Fruit fly (Drosophila melanogaster) whole organism, embryonic: Measurements from ENCODE around the gene CG3008.

Experiments
- Ada2b ChIP-seq: fragments of 200-800 bp; sonication (Bioruptor generic); IDR thresholded peaks from 2 replicates; pipeline ENCODE4 v1.3.6; 2022; ENCODE audit warnings: missing biosample characterization, missing genetic modification characterization
- B-H2 ChIP-seq: fragments of 200-800 bp; sonication (Bioruptor generic); optimal IDR thresholded peaks from 2 replicates; lab custom pipeline; 2018; ENCODE audit warnings: missing biosample characterization, mild to moderate bottlenecking, missing genetic modification characterization
- BEAF-32 ChIP-seq: fragments of 200-800 bp; sonication (Bioruptor generic); optimal IDR thresholded peaks from 3 replicates; lab custom pipeline; 2017; ENCODE audit warnings: missing biosample characterization, missing genetic modification characterization, mild to moderate bottlenecking, moderate library complexity, missing genetic modification reagents
- Blimp-1 ChIP-seq: fragments of 200-800 bp; sonication (Bioruptor generic); optimal IDR thresholded peaks from 3 replicates; lab custom pipeline; 2018; ENCODE audit warnings: missing biosample characterization, missing genetic modification characterization, mild to moderate bottlenecking, moderate library complexity, missing genetic modification reagents
- CG10654 ChIP-seq: fragments of 200-800 bp; sonication (Bioruptor generic); optimal IDR thresholded peaks from 2 replicates; lab custom pipeline; 2016; ENCODE audit warnings: missing biosample characterization, missing genetic modification characterization
- CG11723 ChIP-seq: fragments of 200-800 bp; sonication (Bioruptor generic); optimal IDR thresholded peaks from 2 replicates; lab custom pipeline; 2017; ENCODE audit warnings: missing biosample characterization, mild to moderate bottlenecking, missing genetic modification characterization
- CG12391 ChIP-seq: fragments of 200-800 bp; sonication (Bioruptor generic); optimal IDR thresholded peaks from 3 replicates; lab custom pipeline; 2018; ENCODE audit warnings: missing biosample characterization, mild to moderate bottlenecking, missing genetic modification characterization, moderate library complexity
- CG14710 ChIP-seq: fragments of 200-800 bp; sonication (Bioruptor generic); optimal IDR thresholded peaks from 3 replicates; lab custom pipeline; 2019; ENCODE audit warnings: missing biosample characterization, mild to moderate bottlenecking, missing genetic modification characterization, moderate library complexity
- CG14965 ChIP-seq: fragments of 200-800 bp; sonication (Bioruptor generic); optimal IDR thresholded peaks from 2 replicates; lab custom pipeline; 2016; ENCODE audit warnings: missing biosample characterization, missing genetic modification characterization, borderline replicate concordance
- CG1603 ChIP-seq: fragments of 200-800 bp; sonication (Bioruptor generic); optimal IDR thresholded peaks from 2 replicates; lab custom pipeline; 2019; ENCODE audit warnings: missing biosample characterization, mild to moderate bottlenecking, missing genetic modification characterization, moderate library complexity
- CG31365 ChIP-seq: fragments of 200-800 bp; sonication (Bioruptor generic); optimal IDR thresholded peaks from 2 replicates; lab custom pipeline; 2018; ENCODE audit warnings: missing biosample characterization, mild to moderate bottlenecking, missing genetic modification characterization
- CG32532 ChIP-seq: fragments of 200-800 bp; sonication (Bioruptor generic); IDR thresholded peaks from 2 replicates; pipeline ENCODE4 v1.3.6; 2022; ENCODE audit warnings: missing biosample characterization, missing genetic modification characterization
- CG6813 ChIP-seq: fragments of 200-800 bp; sonication (Bioruptor generic); optimal IDR thresholded peaks from 2 replicates; lab custom pipeline; 2017; ENCODE audit warnings: missing biosample characterization, missing genetic modification characterization, mild to moderate bottlenecking, moderate library complexity, missing genetic modification reagents
- CG7357 ChIP-seq: fragments of 200-800 bp; sonication (Bioruptor generic); IDR thresholded peaks from 3 replicates; pipeline ENCODE4 v1.3.6; 2022; ENCODE audit warnings: missing biosample characterization, missing genetic modification characterization
- CkIIα-i1 ChIP-seq: fragments of 200-800 bp; sonication (Bioruptor generic); IDR thresholded peaks from 2 replicates; pipeline ENCODE4 v1.3.6; 2022; ENCODE audit warnings: missing biosample characterization, missing genetic modification characterization
- CrebB ChIP-seq: fragments of 200-800 bp; sonication (Bioruptor generic); optimal IDR thresholded peaks from 3 replicates; lab custom pipeline; 2018; ENCODE audit warnings: missing biosample characterization, mild to moderate bottlenecking, missing genetic modification characterization
- D19A ChIP-seq: fragments of 200-800 bp; optimal IDR thresholded peaks from 3 replicates; lab custom pipeline; 2019; ENCODE audit warnings: missing biosample characterization, mild to moderate bottlenecking, missing genetic modification characterization, moderate library complexity
- Drgx ChIP-seq: fragments of 200-800 bp; sonication (Bioruptor generic); IDR thresholded peaks from 2 replicates; pipeline ENCODE4 v1.3.6; 2022; ENCODE audit warnings: missing biosample characterization, missing genetic modification characterization
- Ets97D ChIP-seq: fragments of 200-800 bp; sonication (Bioruptor generic); optimal IDR thresholded peaks from 3 replicates; lab custom pipeline; 2016; ENCODE audit warnings: missing biosample characterization, missing genetic modification characterization
- Jarid2 ChIP-seq: fragments of 200-800 bp; sonication (Bioruptor generic); optimal IDR thresholded peaks from 3 replicates; lab custom pipeline; 2017; ENCODE audit warnings: mild to moderate bottlenecking, missing biosample characterization, missing genetic modification reagents, missing genetic modification characterization
- Lim3 ChIP-seq: fragments of 200-800 bp; sonication (Bioruptor generic); IDR thresholded peaks from 2 replicates; pipeline ENCODE4 v1.3.6; 2022; ENCODE audit warnings: missing biosample characterization, missing genetic modification characterization
- Mad ChIP-seq: fragments of 200-800 bp; sonication (Bioruptor generic); optimal IDR thresholded peaks from 2 replicates; lab custom pipeline; 2016; ENCODE audit warnings: missing biosample characterization, missing genetic modification characterization
- Mrtf ChIP-seq: fragments of 200-800 bp; sonication (Bioruptor generic); IDR thresholded peaks from 3 replicates; pipeline ENCODE4 v1.3.6; 2022; ENCODE audit warnings: missing biosample characterization, missing genetic modification characterization
- Nf-YA ChIP-seq: fragments of 200-800 bp; sonication (Bioruptor generic); IDR thresholded peaks from 2 replicates; pipeline ENCODE4 v1.3.6; 2022; ENCODE audit warnings: missing biosample characterization, missing genetic modification characterization
- Nf-YC ChIP-seq: fragments of 200-800 bp; optimal IDR thresholded peaks from 3 replicates; lab custom pipeline; 2019; ENCODE audit warnings: missing biosample characterization, mild to moderate bottlenecking, missing genetic modification characterization, moderate library complexity
- Oli ChIP-seq: fragments of 200-800 bp; sonication (Bioruptor generic); optimal IDR thresholded peaks from 2 replicates; lab custom pipeline; 2018; ENCODE audit warnings: missing biosample characterization, mild to moderate bottlenecking, missing genetic modification characterization, moderate library complexity
- PHDP ChIP-seq: fragments of 200-800 bp; sonication (Bioruptor generic); optimal IDR thresholded peaks from 3 replicates; lab custom pipeline; 2018; ENCODE audit warnings: missing biosample characterization, mild to moderate bottlenecking, missing genetic modification characterization, moderate library complexity
- Rx ChIP-seq: fragments of 200-800 bp; sonication (Bioruptor generic); IDR thresholded peaks from 2 replicates; pipeline ENCODE4 v1.3.6; 2022; ENCODE audit warnings: missing biosample characterization, missing genetic modification characterization
- Sin3A ChIP-seq: fragments of >200 bp; optimal IDR thresholded peaks from 2 replicates; lab custom pipeline; 2018
- Sry-δ ChIP-seq: fragments of 200-800 bp; sonication (Bioruptor generic); optimal IDR thresholded peaks from 2 replicates; lab custom pipeline; 2016; ENCODE audit warnings: missing biosample characterization, missing genetic modification characterization
- Xrp1 ChIP-seq: fragments of 200-800 bp; sonication (Bioruptor generic); IDR thresholded peaks from 2 replicates; pipeline ENCODE4 v1.3.6; 2022; ENCODE audit warnings: missing biosample characterization, missing genetic modification characterization
- ase ChIP-seq: fragments of 200-800 bp; sonication (Bioruptor generic); IDR thresholded peaks from 3 replicates; pipeline ENCODE4 v1.3.6; 2022; ENCODE audit warnings: missing biosample characterization, missing genetic modification characterization
- br ChIP-seq: fragments of >200 bp; optimal IDR thresholded peaks from 2 replicates; lab custom pipeline; 2017
- bsh ChIP-seq, 2 experiments: fragments of 200-800 bp; sonication (Bioruptor generic); optimal IDR thresholded peaks; 2 replicates each; lab custom pipeline; 2017 to 2018; ENCODE audit warnings: mild to moderate bottlenecking in 2 of 2, missing biosample characterization in 2 of 2, missing genetic modification characterization in 2 of 2, moderate library complexity in 1 of 2
- chn ChIP-seq: fragments of 200-800 bp; sonication (Bioruptor generic); optimal IDR thresholded peaks from 2 replicates; lab custom pipeline; 2016; ENCODE audit warnings: missing biosample characterization, missing genetic modification characterization
- ci ChIP-seq: fragments of 200-800 bp; sonication (Bioruptor generic); IDR thresholded peaks from 3 replicates; pipeline ENCODE4 v1.3.6; 2022; ENCODE audit warnings: missing biosample characterization, missing genetic modification characterization
- crp ChIP-seq, 2 experiments: fragments of 200-800 bp; sonication (Bioruptor generic); optimal IDR thresholded peaks; 2 replicates in 1 of 2; 3 replicates in 1 of 2; lab custom pipeline; 2017; ENCODE audit warnings: missing biosample characterization in 2 of 2, missing genetic modification characterization in 2 of 2, mild to moderate bottlenecking in 1 of 2, moderate library complexity in 1 of 2
- dmrt99B ChIP-seq: fragments of 200-800 bp; sonication (Bioruptor generic); optimal IDR thresholded peaks from 2 replicates; lab custom pipeline; 2018; ENCODE audit warnings: missing biosample characterization, mild to moderate bottlenecking, missing genetic modification characterization, moderate library complexity
- esg ChIP-seq: fragments of 200-800 bp; sonication (Bioruptor generic); conservative IDR thresholded peaks from 2 replicates; pipeline ENCODE4 v1.3.6; 2022; ENCODE audit warnings: missing biosample characterization, missing genetic modification characterization
- grn ChIP-seq: fragments of 200-800 bp; sonication (Bioruptor generic); optimal IDR thresholded peaks from 3 replicates; lab custom pipeline; 2017; ENCODE audit warnings: missing biosample characterization, missing genetic modification characterization
- gt ChIP-seq: fragments of 200-800 bp; sonication (Bioruptor generic); IDR thresholded peaks from 2 replicates; pipeline ENCODE4 v1.3.6; 2022; ENCODE audit warnings: missing biosample characterization, missing genetic modification characterization
- ham ChIP-seq: fragments of 200-800 bp; sonication (Bioruptor generic); IDR thresholded peaks from 2 replicates; pipeline ENCODE4 v1.3.6; 2022; ENCODE audit warnings: missing biosample characterization, missing genetic modification characterization
- hbn ChIP-seq: fragments of 200-800 bp; sonication (Bioruptor generic); IDR thresholded peaks from 2 replicates; pipeline ENCODE4 v1.3.6; 2022; ENCODE audit warnings: missing biosample characterization, missing genetic modification characterization; ENCODE audit not compliant: partially characterized antibody
- ind ChIP-seq: fragments of 200-800 bp; sonication (Bioruptor generic); optimal IDR thresholded peaks from 3 replicates; lab custom pipeline; 2016; ENCODE audit warnings: missing biosample characterization, missing genetic modification characterization
- jigr1 ChIP-seq: fragments of 200-800 bp; sonication (Bioruptor generic); IDR thresholded peaks from 3 replicates; pipeline ENCODE4 v1.3.6; 2022; ENCODE audit warnings: missing biosample characterization, missing genetic modification characterization
- nau ChIP-seq: fragments of 200-800 bp; sonication (Bioruptor generic); optimal IDR thresholded peaks from 3 replicates; lab custom pipeline; 2017; ENCODE audit warnings: missing biosample characterization, mild to moderate bottlenecking, missing genetic modification characterization, missing genetic modification reagents
- psq ChIP-seq: fragments of 200-800 bp; sonication (Bioruptor generic); optimal IDR thresholded peaks from 2 replicates; lab custom pipeline; 2017; ENCODE audit warnings: missing biosample characterization, missing genetic modification characterization
- rib ChIP-seq: fragments of 200-800 bp; sonication (Bioruptor generic); IDR thresholded peaks from 2 replicates; pipeline ENCODE4 v1.3.6; 2022; ENCODE audit warnings: missing biosample characterization, missing genetic modification characterization
- slp2 ChIP-seq: fragments of 200-800 bp; sonication (Bioruptor generic); optimal IDR thresholded peaks from 2 replicates; lab custom pipeline; 2016; ENCODE audit warnings: missing biosample characterization, missing genetic modification characterization
- so ChIP-seq: fragments of 200-800 bp; sonication (Bioruptor generic); IDR thresholded peaks from 3 replicates; pipeline ENCODE4 v1.3.6; 2022; ENCODE audit warnings: missing biosample characterization, missing genetic modification characterization
- tll ChIP-seq, 2 experiments: fragments of 200-800 bp in 1 of 2; fragments of >200 bp in 1 of 2; sonication (Bioruptor generic) in 1 of 2; optimal IDR thresholded peaks; 2 replicates each; lab custom pipeline; 2017 to 2019; ENCODE audit warnings: missing biosample characterization in 2 of 2, missing genetic modification characterization in 2 of 2, mild to moderate bottlenecking in 1 of 2, moderate library complexity in 1 of 2
- z ChIP-seq: fragments of 200-800 bp; sonication (Bioruptor generic); IDR thresholded peaks from 3 replicates; pipeline ENCODE4 v1.3.6; 2022; ENCODE audit warnings: missing biosample characterization, missing genetic modification characterization

The CG3008 gene

DNA sequence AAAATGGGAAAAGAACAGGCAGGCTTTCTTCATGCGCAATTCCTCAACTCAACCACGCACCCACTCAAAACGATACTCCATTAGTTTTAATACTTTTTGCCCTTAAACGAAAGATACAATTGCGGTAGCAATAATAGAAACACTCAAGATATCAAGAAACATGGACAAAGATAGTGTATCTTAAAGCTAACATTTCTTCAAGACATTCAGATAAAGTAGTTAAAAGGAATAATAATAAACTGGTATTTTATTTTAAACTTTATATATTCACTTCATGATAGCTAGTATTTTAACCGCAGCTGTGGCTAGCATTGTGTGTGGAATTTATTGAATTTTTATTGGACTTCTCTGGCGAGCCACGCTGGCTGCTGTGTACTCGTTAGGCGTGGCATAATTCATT is 27.0 kb upstream of the CG3008 start (continued):
- TF ChIP-seq grn (GFP tag; lab: Kevin White, UChicago) (no peak), slp2 (GFP tag; lab: Kevin White, UChicago) (no peak), bsh (GFP tag; optimal IDR thresholded peaks at IDR 0.05; lab: Kevin White, UChicago) (peak in 1 of 2 experiments; percentile 61), Lim3 (no peak), ase (GFP tag; lab: Robert Waterston, UW) (peak; percentile 44; the same call in 1 of the 3 replicates), gt (no peak), Ada2b (GFP tag; lab: Robert Waterston, UW) (peak; percentile 44; the same call in 1 of the 2 replicates), br (lab: Kevin White, UChicago) (no peak), jigr1 (no peak), CG12391 (tag; lab: Kevin White, UChicago) (peak; percentile 83), tll (GFP tag; optimal IDR thresholded peaks at IDR 0.05; lab: Kevin White, UChicago) (no peak), CkIIα-i1 (GFP tag; lab: Robert Waterston, UW) (no peak), crp (GFP tag; optimal IDR thresholded peaks at IDR 0.05; lab: Kevin White, UChicago) (no peak), ham (GFP tag; lab: Robert Waterston, UW) (no peak), ind (peak; percentile 61), Nf-YC (tag; lab: Kevin White, UChicago) (no peak), hbn (GFP tag; lab: Robert Waterston, UW) (no peak), PHDP (peak; percentile 83), nau (GFP tag; lab: Kevin White, UChicago) (peak; percentile 52), CG10654 (GFP tag; lab: Kevin White, UChicago) (peak; percentile 46), so (peak; percentile 53; the same call in 1 of the 3 replicates), CG1603 (tag; lab: Kevin White, UChicago) (peak; percentile 85), D19A (tag; lab: Kevin White, UChicago) (peak; percentile 50), Oli (peak; percentile 76), psq (GFP tag; lab: Kevin White, UChicago) (no peak), ci (GFP tag; lab: Robert Waterston, UW) (peak; percentile 78), CG32532 (peak; percentile 36; the same call in 1 of the 2 replicates), Sin3A (lab: Kevin White, UChicago) (no peak), Blimp-1 (GFP tag; lab: Kevin White, UChicago) (peak; percentile 82), rib (GFP tag; lab: Robert Waterston, UW) (no peak), CG14965 (no peak), Jarid2 (GFP tag; lab: Kevin White, UChicago) (no peak), z (GFP tag; lab: Robert Waterston, UW) (no peak), Sry-δ (GFP tag; lab: Kevin White, UChicago) (no peak), B-H2 (GFP tag; lab: Kevin White, UChicago) (no peak), CrebB (tag; lab: Kevin White, UChicago) (peak; percentile 37), CG14710 (tag; lab: Kevin White, UChicago) (peak; percentile 67), Drgx (no peak), Ets97D (GFP tag; lab: Kevin White, UChicago) (no peak), CG6813 (GFP tag; lab: Kevin White, UChicago) (peak; percentile 68), Mad (GFP tag; lab: Kevin White, UChicago) (no peak), Mrtf (GFP tag; lab: Robert Waterston, UW) (no peak), CG7357 (GFP tag; lab: Robert Waterston, UW) (peak; percentile 32; the same call in 1 of the 3 replicates), Nf-YA (GFP tag; lab: Robert Waterston, UW) (no peak), CG11723 (GFP tag; lab: Kevin White, UChicago) (no peak), CG31365 (tag; lab: Kevin White, UChicago) (no peak), dmrt99B (tag; lab: Kevin White, UChicago) (peak; percentile 84), Xrp1 (GFP tag; lab: Robert Waterston, UW) (peak; percentile 81), esg (GFP tag; lab: Robert Waterston, UW) (peak; percentile 71), BEAF-32 (no peak), chn (GFP tag; lab: Kevin White, UChicago) (peak; percentile 20), Rx (0 out of 2 replicates have a peak, but pooled peaks have one; percentile 24)
